Worm (Caenorhabditis elegans) whole organism, midembryonic: ENCODE data around the gene asg-2.

ENCODE experiments used
- T22C8.4 ChIP-seq: fragments of 200-800 bp; sonication (Bioruptor generic); IDR thresholded peaks from 2 replicates; pipeline ENCODE4 v1.3.6; 2022; ENCODE audit warnings: missing genetic modification characterization, missing compliant biosample characterization
- cog-1 ChIP-seq: sonication (generic microtip); optimal IDR thresholded peaks from 2 replicates; lab custom pipeline; 2016; ENCODE audit warnings: missing genetic modification characterization, missing compliant biosample characterization
- flt-1 ChIP-seq: fragments of 200-800 bp; sonication (Bioruptor generic); IDR thresholded peaks from 2 replicates; pipeline ENCODE4 v1.3.6; 2022; ENCODE audit warnings: missing genetic modification characterization, missing compliant biosample characterization
- klf-2 ChIP-seq: fragments of 200-800 bp; sonication (Bioruptor generic); conservative IDR thresholded peaks from 2 replicates; pipeline ENCODE4 v1.3.6; 2022; ENCODE audit warnings: missing genetic modification reagents, missing genetic modification characterization, missing compliant biosample characterization
- med-1 ChIP-seq: sonication (generic microtip); optimal IDR thresholded peaks from 2 replicates; lab custom pipeline; 2017; ENCODE audit warnings: missing genetic modification characterization, mild to moderate bottlenecking, missing compliant biosample characterization, antibody characterized with exemption, missing genetic modification reagents; ENCODE audit not compliant: insufficient read depth
- ref-1 ChIP-seq: fragments of 200-800 bp; sonication (Bioruptor generic); conservative IDR thresholded peaks from 2 replicates; pipeline ENCODE4 v1.3.6; 2022; ENCODE audit warnings: missing genetic modification reagents, missing genetic modification characterization, missing compliant biosample characterization
- tab-1 ChIP-seq: fragments of 200-800 bp; sonication (Bioruptor generic); IDR thresholded peaks from 2 replicates; pipeline ENCODE4 v1.3.6; 2022; ENCODE audit warnings: missing genetic modification characterization, missing compliant biosample characterization
- ztf-23 ChIP-seq: fragments of 200-800 bp; sonication (Bioruptor generic); IDR thresholded peaks from 2 replicates; pipeline ENCODE4 v1.3.6; 2022; ENCODE audit warnings: missing genetic modification reagents, missing genetic modification characterization, missing compliant biosample characterization
- ztf-29 ChIP-seq: fragments of 200-800 bp; sonication (Bioruptor generic); IDR thresholded peaks from 2 replicates; pipeline ENCODE4 v1.3.6; 2022; ENCODE audit warnings: missing genetic modification reagents, missing genetic modification characterization, missing compliant biosample characterization

ce11 chrX:6888208-6888607, 47.1 kb downstream of the asg-2 start:
- TF ChIP-seq klf-2: no peak
- TF ChIP-seq T22C8.4 (GFP tag; lab: Robert Waterston, UW): no peak
- TF ChIP-seq ref-1 (GFP tag; lab: Robert Waterston, UW): no peak
- no peak for TF ChIP-seq cog-1
- TF ChIP-seq flt-1 (GFP tag; lab: Robert Waterston, UW): no peak
- no peak for TF ChIP-seq ztf-23 (GFP tag; lab: Robert Waterston, UW)
- TF ChIP-seq med-1 (GFP tag; lab: Kevin White, UChicago): no peak
- TF ChIP-seq ztf-29: no peak
- TF ChIP-seq tab-1 (GFP tag; lab: Robert Waterston, UW): no peak
